Worm (Caenorhabditis elegans) whole organism, L3 larva: ENCODE results near the gene npr-13.

Experiments
- ceh-16 ChIP-seq: sonication (generic microtip); optimal IDR thresholded peaks from 2 replicates; lab custom pipeline; 2017; ENCODE audit warnings: missing biosample characterization, missing genetic modification characterization
- ceh-28 ChIP-seq: fragments of 150-350 bp; optimal IDR thresholded peaks from 2 replicates; lab custom pipeline; 2014; ENCODE audit warnings: missing biosample characterization, missing genetic modification reagents, missing genetic modification characterization
- elt-1 ChIP-seq: fragments of 150-350 bp; optimal IDR thresholded peaks from 2 replicates; lab custom pipeline; 2014; ENCODE audit warnings: missing biosample characterization, missing genetic modification characterization
- elt-3 ChIP-seq, 3 experiments: fragments of 150-350 bp in 1 of 3; sonication (generic microtip) in 2 of 3; optimal IDR thresholded peaks; 2 replicates in 2 of 3; 4 replicates in 1 of 3; lab custom pipeline; 2014 to 2017; ENCODE audit warnings: missing biosample characterization in 3 of 3, missing genetic modification characterization in 3 of 3
- fkh-10 ChIP-seq: sonication (generic microtip); optimal IDR thresholded peaks from 2 replicates; lab custom pipeline; 2017; ENCODE audit warnings: missing biosample characterization, missing genetic modification reagents, missing genetic modification characterization
- fos-1 ChIP-seq: fragments of 150-350 bp; optimal IDR thresholded peaks from 2 replicates; lab custom pipeline; 2014; ENCODE audit warnings: missing biosample characterization, missing genetic modification characterization
- lin-39 ChIP-seq: fragments of 150-350 bp; optimal IDR thresholded peaks from 2 replicates; lab custom pipeline; 2018; ENCODE audit warnings: missing biosample characterization, missing genetic modification reagents, missing genetic modification characterization
- nhr-76 ChIP-seq: fragments of 150-350 bp; sonication (generic microtip); optimal IDR thresholded peaks from 5 replicates; lab custom pipeline; 2014; ENCODE audit warnings: missing biosample characterization, missing genetic modification characterization
- pha-4 ChIP-seq: fragments of 150-350 bp; optimal IDR thresholded peaks from 2 replicates; lab custom pipeline; 2014; ENCODE audit warnings: missing biosample characterization, missing genetic modification reagents, missing genetic modification characterization
- skn-1 ChIP-seq: fragments of 150-350 bp; optimal IDR thresholded peaks from 2 replicates; lab custom pipeline; 2014; ENCODE audit warnings: missing biosample characterization, missing genetic modification characterization
- unc-62 ChIP-seq: fragments of 150-350 bp; sonication (generic microtip); optimal IDR thresholded peaks from 4 replicates; lab custom pipeline; 2014; ENCODE audit warnings: missing biosample characterization, missing genetic modification reagents, missing genetic modification characterization
- zag-1 ChIP-seq: fragments of 150-350 bp; optimal IDR thresholded peaks from 2 replicates; lab custom pipeline; 2014; ENCODE audit warnings: missing biosample characterization, missing genetic modification characterization

- no peak for TF ChIP-seq pha-4 (tag; lab: Kevin White, UChicago)
- TF ChIP-seq zag-1 (tag; lab: Kevin White, UChicago), result no peak
- no peak for TF ChIP-seq ceh-28 (tag; lab: Kevin White, UChicago)
- TF ChIP-seq fos-1, result no peak
- no peak for TF ChIP-seq fkh-10 (GFP tag; lab: Kevin White, UChicago)
- TF ChIP-seq lin-39 (tag; lab: Kevin White, UChicago), result no peak
- TF ChIP-seq skn-1 (tag; lab: Kevin White, UChicago), result no peak
- TF ChIP-seq elt-3 (tag; optimal IDR thresholded peaks at IDR 0.05; lab: Kevin White, UChicago), result no peak
- TF ChIP-seq unc-62, result no peak
- no peak for TF ChIP-seq ceh-16 (tag; lab: Kevin White, UChicago)
- TF ChIP-seq nhr-76 (tag; lab: Kevin White, UChicago), result no peak
- no peak for TF ChIP-seq elt-1
Measured at ce11 chrV:14851972-14852371, 6.4 kb downstream of the npr-13 start.
